Worm (Caenorhabditis elegans): ENCODE results near the gene ZK1320.7.

DNA sequence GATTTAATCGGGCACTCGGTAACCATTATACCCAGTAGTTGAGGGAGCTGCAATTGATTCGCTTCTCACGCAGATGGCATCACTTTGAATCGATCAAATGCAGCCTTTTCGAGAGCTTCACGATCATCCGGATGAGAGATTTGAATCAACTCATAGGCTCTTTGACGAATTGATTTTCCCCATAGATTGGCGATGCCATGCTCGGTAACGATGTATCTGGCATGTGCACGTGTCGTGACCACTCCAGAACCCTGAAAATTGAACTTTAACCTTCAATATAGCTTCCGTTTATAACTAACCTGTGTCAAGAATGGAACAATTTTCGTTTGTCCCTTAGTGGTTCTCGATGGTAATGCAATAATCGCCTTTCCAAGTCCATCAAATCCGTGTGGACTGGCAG is 12.8 kb downstream of the ZK1320.7 start:
- TF ChIP-seq ceh-9 (tag; optimal IDR thresholded peaks at IDR 0.05) (no peak), tbx-7 (tag; optimal IDR thresholded peaks at IDR 0.05) (no peak), ceh-45 (GFP tag; IDR thresholded peaks at IDR 0.05) (no peak), lin-11 (tag; optimal IDR thresholded peaks at IDR 0.05) (no peak), ceh-22 (tag; optimal IDR thresholded peaks at IDR 0.05) (no peak), hlh-8 (tag; optimal IDR thresholded peaks at IDR 0.05) (no peak), tbx-2 (tag; optimal IDR thresholded peaks at IDR 0.05) (no peak), lim-6 (tag; optimal IDR thresholded peaks at IDR 0.05) (no peak), fax-1 (tag; optimal IDR thresholded peaks at IDR 0.05) (no peak), unc-3 (GFP tag; conservative IDR thresholded peaks at IDR 0.05) (no peak), unc-3 (tag; optimal IDR thresholded peaks at IDR 0.05) (no peak), eyg-1 (tag; optimal IDR thresholded peaks at IDR 0.05) (no peak), pqm-1 (tag; optimal IDR thresholded peaks at IDR 0.05) (no peak), ets-4 (tag; optimal IDR thresholded peaks at IDR 0.05) (no peak)

Measured in whole organism, late embryonic.